Worm (Caenorhabditis elegans): Measurements from ENCODE around the gene F53E10.5.
A peak's percentile ranks its signal among the peaks of the same experiment; 100 is the strongest.
"Not testable (repeated sequence)": the region's sequence is repeated elsewhere in the genome, so short reads cannot be mapped to it uniquely, and the experiment has no call there.

The F53E10.5 gene

DNA sequence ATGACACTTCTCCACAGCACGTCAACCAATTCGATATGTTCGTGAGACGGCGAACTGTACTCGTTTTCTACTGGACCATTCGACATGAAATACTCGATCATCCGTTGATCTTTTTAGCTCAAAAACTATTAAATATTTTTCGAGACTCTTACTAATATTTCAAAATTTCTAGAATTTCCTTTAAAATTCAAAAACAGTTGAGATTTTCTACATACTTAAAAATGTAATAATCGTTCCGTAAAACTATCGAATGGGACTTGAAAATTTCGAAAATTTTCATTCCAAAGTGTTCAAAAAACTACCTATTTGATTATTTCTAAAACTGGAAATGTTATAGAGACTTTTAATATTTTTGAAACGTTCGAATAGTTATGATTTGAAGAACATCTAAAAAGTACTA, 26.6 kb upstream of the F53E10.5 start, which contains the start of gene sknr-1:
Gene sknr-1, minus strand, starts transcription at position 101 of the 400 bp plus-strand sequence.
- not testable (repeated sequence) for TF ChIP-seq daf-12, eor-1, ceh-82 (tag; optimal IDR thresholded peaks at IDR 0.05)

ce11 chrV:2623765-2624164, 25.0 kb upstream of the F53E10.5 start:
- TF ChIP-seq lin-15B (tag; optimal IDR thresholded peaks at IDR 0.05) = no peak
- no peak for TF ChIP-seq ztf-11 (tag; optimal IDR thresholded peaks at IDR 0.05)
- no peak for TF ChIP-seq mml-1 (tag; optimal IDR thresholded peaks at IDR 0.05)
- TF ChIP-seq mdl-1 (tag; optimal IDR thresholded peaks at IDR 0.05) = no peak
- TF ChIP-seq nhr-76 (tag; optimal IDR thresholded peaks at IDR 0.05) = no peak
- no peak for TF ChIP-seq egl-5 (tag; optimal IDR thresholded peaks at IDR 0.05)
- no peak for TF ChIP-seq pha-4 (tag; optimal IDR thresholded peaks at IDR 0.05)
- TF ChIP-seq zag-1 (tag; optimal IDR thresholded peaks at IDR 0.05) = no peak
- no peak for TF ChIP-seq eor-1 (tag; optimal IDR thresholded peaks at IDR 0.05)
- TF ChIP-seq lsy-12 (tag; optimal IDR thresholded peaks at IDR 0.05) = no peak
- TF ChIP-seq elt-2 (tag; optimal IDR thresholded peaks at IDR 0.05) = no peak
- no peak for TF ChIP-seq snpc-4 (tag; optimal IDR thresholded peaks at IDR 0.05)
- TF ChIP-seq ZK546.5 (tag; optimal IDR thresholded peaks at IDR 0.05) = no peak
- no peak for TF ChIP-seq ceh-28 (tag; optimal IDR thresholded peaks at IDR 0.05)
- no peak for TF ChIP-seq fkh-10 (GFP tag; optimal IDR thresholded peaks at IDR 0.05)

DNA sequence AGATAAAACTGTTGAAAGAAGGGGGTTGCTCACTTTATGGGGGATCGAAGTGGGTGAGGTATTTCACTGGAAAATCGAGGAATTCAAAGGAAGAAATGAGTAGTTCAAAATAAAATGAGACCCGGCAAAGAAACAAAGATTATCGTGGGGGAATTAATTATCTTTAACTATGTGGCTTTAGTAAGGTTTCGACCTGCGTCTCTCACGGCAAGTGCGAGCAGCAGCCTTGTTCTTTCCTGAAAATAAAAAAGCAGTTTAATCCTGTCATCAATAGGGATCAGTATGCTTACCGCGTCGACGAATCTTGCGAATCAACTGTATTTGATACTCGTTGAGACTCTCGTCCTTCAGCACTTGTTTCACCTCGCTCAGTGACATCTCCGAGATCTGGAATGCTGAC, 23.1 kb upstream of the F53E10.5 start, which contains the start of gene srh-271:
Gene srh-271, minus strand, starts transcription at position 101 of the 400 bp plus-strand sequence.
- TF ChIP-seq nhr-11 (tag; optimal IDR thresholded peaks at IDR 0.05) (no peak), elt-3 (tag; optimal IDR thresholded peaks at IDR 0.05) (no peak), sea-2 (GFP tag; optimal IDR thresholded peaks at IDR 0.05) (no peak)

ce11 chrV:2617499-2617898, 18.8 kb upstream of the F53E10.5 start:
- TF ChIP-seq mdl-1 (tag; optimal IDR thresholded peaks at IDR 0.05) = no peak
- no peak for TF ChIP-seq hmg-11 (tag; optimal IDR thresholded peaks at IDR 0.05)
- no peak for TF ChIP-seq elt-3 (tag; optimal IDR thresholded peaks at IDR 0.05)
- no peak for TF ChIP-seq aly-2 (tag; optimal IDR thresholded peaks at IDR 0.05)
- no peak for TF ChIP-seq unc-62 (GFP tag; optimal IDR thresholded peaks at IDR 0.05)
- TF ChIP-seq skn-1 (tag; optimal IDR thresholded peaks at IDR 0.05) = no peak
- no peak for TF ChIP-seq ceh-28 (tag; optimal IDR thresholded peaks at IDR 0.05)
- TF ChIP-seq ZK546.5 (tag; optimal IDR thresholded peaks at IDR 0.05) = no peak
- TF ChIP-seq nhr-77 (tag; optimal IDR thresholded peaks at IDR 0.05) = no peak
- TF ChIP-seq sea-2 (GFP tag; optimal IDR thresholded peaks at IDR 0.05) = no peak
- TF ChIP-seq eor-1 (tag; optimal IDR thresholded peaks at IDR 0.05) = no peak
- TF ChIP-seq pqm-1 (tag; optimal IDR thresholded peaks at IDR 0.05) = no peak
- TF ChIP-seq lin-39 (tag; optimal IDR thresholded peaks at IDR 0.05) = no peak
- no peak for TF ChIP-seq lsy-12 (tag; optimal IDR thresholded peaks at IDR 0.05)
- TF ChIP-seq nhr-28 (tag; optimal IDR thresholded peaks at IDR 0.05) = no peak
- TF ChIP-seq ceh-82 (tag; optimal IDR thresholded peaks at IDR 0.05) = no peak
- TF ChIP-seq egl-5 (tag; optimal IDR thresholded peaks at IDR 0.05) = no peak
- no peak for TF ChIP-seq mml-1 (tag; optimal IDR thresholded peaks at IDR 0.05)
- no peak for TF ChIP-seq nhr-237 (tag; optimal IDR thresholded peaks at IDR 0.05)

ce11 chrV:2614986-2615687, 16.4 kb upstream of the F53E10.5 start, which contains the start of gene F53E10.1:
F53E10.1 (plus strand) TSS chrV:2615310.
- TF ChIP-seq ZK546.5 (tag; optimal IDR thresholded peaks at IDR 0.05) = no peak
- TF ChIP-seq nhr-25 (tag; optimal IDR thresholded peaks at IDR 0.05) = peak; percentile 61
- TF ChIP-seq nhr-23 (tag; optimal IDR thresholded peaks at IDR 0.05) = peak; percentile 81
- no peak for TF ChIP-seq ztf-4 (tag; optimal IDR thresholded peaks at IDR 0.05)
- no peak for TF ChIP-seq skn-1 (tag; optimal IDR thresholded peaks at IDR 0.05)
- TF ChIP-seq ceh-9 (tag; optimal IDR thresholded peaks at IDR 0.05) = no peak
- no peak for TF ChIP-seq nhr-76 (tag; optimal IDR thresholded peaks at IDR 0.05)
- TF ChIP-seq egl-5 (tag; optimal IDR thresholded peaks at IDR 0.05) = peak; percentile 4
- TF ChIP-seq sea-2 (GFP tag; optimal IDR thresholded peaks at IDR 0.05) = no peak
- no peak for TF ChIP-seq fkh-2 (tag; optimal IDR thresholded peaks at IDR 0.05)
- peak; percentile 64 for TF ChIP-seq elt-2 (tag; optimal IDR thresholded peaks at IDR 0.05)
- TF ChIP-seq nhr-67 (tag; optimal IDR thresholded peaks at IDR 0.05) = no peak
- no peak for TF ChIP-seq unc-62 (GFP tag; optimal IDR thresholded peaks at IDR 0.05)
- TF ChIP-seq lsy-12 (tag; optimal IDR thresholded peaks at IDR 0.05) = no peak
- peak; percentile 7 for TF ChIP-seq jun-1 (tag; optimal IDR thresholded peaks at IDR 0.05)
- TF ChIP-seq nhr-43 (tag; optimal IDR thresholded peaks at IDR 0.05; ENCODE audit: poor library complexity, severe bottlenecking) = no peak
- TF ChIP-seq nhr-237 (tag; optimal IDR thresholded peaks at IDR 0.05) = no peak
- no peak for TF ChIP-seq eor-1 (tag; optimal IDR thresholded peaks at IDR 0.05)
- TF ChIP-seq unc-39 (tag; optimal IDR thresholded peaks at IDR 0.05) = no peak
- TF ChIP-seq elt-3 (tag; optimal IDR thresholded peaks at IDR 0.05) = no peak
- TF ChIP-seq lin-39 (tag; optimal IDR thresholded peaks at IDR 0.05) = no peak
- no peak for TF ChIP-seq nhr-77 (tag; optimal IDR thresholded peaks at IDR 0.05)
- TF ChIP-seq ceh-28 (tag; optimal IDR thresholded peaks at IDR 0.05) = peak; percentile 47
- TF ChIP-seq pha-4 (tag; optimal IDR thresholded peaks at IDR 0.05) = peak; percentile 66
- TF ChIP-seq pqm-1 (tag; optimal IDR thresholded peaks at IDR 0.05) = peak; percentile 11
- TF ChIP-seq ama-1 (optimal IDR thresholded peaks at IDR 0.05) = no peak
- TF ChIP-seq nfya-1 (tag; optimal IDR thresholded peaks at IDR 0.05; ENCODE audit: insufficient read depth) = peak; percentile 38
- no peak for TF ChIP-seq fos-1 (tag; optimal IDR thresholded peaks at IDR 0.05)
- no peak for TF ChIP-seq ceh-82 (tag; optimal IDR thresholded peaks at IDR 0.05)
- TF ChIP-seq ceh-16 (tag; optimal IDR thresholded peaks at IDR 0.05) = no peak

Measured in whole organism, L3 larva.